Fruit fly (Drosophila melanogaster): ENCODE data around the gene CG10853.

Gene CG10853

dm6 chr3L:3928205-3928942 is 19.3 kb upstream of the CG10853 start:
- TF ChIP-seq vri (GFP tag; optimal IDR thresholded peaks at IDR 0.05), result peak; percentile 92
- peak; percentile 96 for TF ChIP-seq svp (GFP tag)
- TF ChIP-seq CG16779 (tag; optimal IDR thresholded peaks at IDR 0.05), result peak; percentile 16
- peak; percentile 89 for TF ChIP-seq cyc (GFP tag; optimal IDR thresholded peaks at IDR 0.05)
- TF ChIP-seq CG6276 (GFP tag; optimal IDR thresholded peaks at IDR 0.05), result peak; percentile 53
- peak; percentile 91 for TF ChIP-seq Sox102F (GFP tag; optimal IDR thresholded peaks at IDR 0.05)
- TF ChIP-seq CG32006 (GFP tag; optimal IDR thresholded peaks at IDR 0.05), result peak; percentile 75
- peak; percentile 55 for TF ChIP-seq fkh (GFP tag; optimal IDR thresholded peaks at IDR 0.05)
- TF ChIP-seq spab (GFP tag; optimal IDR thresholded peaks at IDR 0.05), result peak; percentile 27
- peak; percentile 90 for TF ChIP-seq Sox14 (GFP tag; optimal IDR thresholded peaks at IDR 0.05)
- peak; percentile 86 for TF ChIP-seq topi (GFP tag; optimal IDR thresholded peaks at IDR 0.05)
- peak; percentile 63 for TF ChIP-seq Blimp-1 (GFP tag; optimal IDR thresholded peaks at IDR 0.05)
- TF ChIP-seq Lpt (GFP tag; optimal IDR thresholded peaks at IDR 0.05), result peak; percentile 53
- peak; percentile 78 for TF ChIP-seq CG15336 (GFP tag; IDR thresholded peaks at IDR 0.05)
- peak; percentile 73 for TF ChIP-seq fd59A (GFP tag; optimal IDR thresholded peaks at IDR 0.05)
- TF ChIP-seq Ets96B (tag; optimal IDR thresholded peaks at IDR 0.05), result peak; percentile 55
- TF ChIP-seq Hr4 (GFP tag; optimal IDR thresholded peaks at IDR 0.05), result peak; percentile 78
- TF ChIP-seq CG10631 (GFP tag; optimal IDR thresholded peaks at IDR 0.05), result peak; percentile 68
- TF ChIP-seq net (GFP tag; optimal IDR thresholded peaks at IDR 0.05), result peak; percentile 80
- peak; percentile 92 for TF ChIP-seq esn (GFP tag; optimal IDR thresholded peaks at IDR 0.05)
- TF ChIP-seq CG10669 (GFP tag; optimal IDR thresholded peaks at IDR 0.05), result peak; percentile 60
- no peak for TF ChIP-seq CG9139 (GFP tag; optimal IDR thresholded peaks at IDR 0.05)
- TF ChIP-seq Hr38 (GFP tag; optimal IDR thresholded peaks at IDR 0.05), result no peak
- peak; percentile 91 for TF ChIP-seq CG34406 (GFP tag; optimal IDR thresholded peaks at IDR 0.05)
- peak; percentile 70 for TF ChIP-seq Gug (GFP tag; IDR thresholded peaks at IDR 0.05)
- peak; percentile 81 for TF ChIP-seq Ets21C (GFP tag; optimal IDR thresholded peaks at IDR 0.05)
- TF ChIP-seq CG7368 (GFP tag; optimal IDR thresholded peaks at IDR 0.05), result peak; percentile 73
- peak; percentile 95 for TF ChIP-seq Hr39 (GFP tag; optimal IDR thresholded peaks at IDR 0.05)
- peak; percentile 51 to 62 for TF ChIP-seq salr (GFP tag; optimal IDR thresholded peaks at IDR 0.05)
- peak; percentile 37; the same call in 1 of the 2 replicates for TF ChIP-seq CG11294 (GFP tag; IDR thresholded peaks at IDR 0.05)
- peak; percentile 29 for TF ChIP-seq CG6808 (GFP tag; optimal IDR thresholded peaks at IDR 0.05)
- no peak for TF ChIP-seq dac (GFP tag; optimal IDR thresholded peaks at IDR 0.05)
- peak; percentile 84 for TF ChIP-seq CG8632 (GFP tag; optimal IDR thresholded peaks at IDR 0.05)
- peak; percentile 74 for TF ChIP-seq Eip75B (GFP tag; optimal IDR thresholded peaks at IDR 0.05)
- TF ChIP-seq pdm3 (GFP tag; optimal IDR thresholded peaks at IDR 0.05), result peak; percentile 88
- TF ChIP-seq CG6792 (GFP tag; optimal IDR thresholded peaks at IDR 0.05), result peak; percentile 85
- TF ChIP-seq lz (GFP tag; optimal IDR thresholded peaks at IDR 0.05), result peak; percentile 85
- peak; percentile 18 for TF ChIP-seq fd85E (GFP tag; optimal IDR thresholded peaks at IDR 0.05)
- TF ChIP-seq dsx (GFP tag; optimal IDR thresholded peaks at IDR 0.05; ENCODE audit: poor library complexity, severe bottlenecking), result peak; percentile 60
- TF ChIP-seq CG11762 (GFP tag; optimal IDR thresholded peaks at IDR 0.05; ENCODE audit: insufficient read depth), result peak; percentile 62
- peak; percentile 80 for TF ChIP-seq eg (GFP tag; IDR thresholded peaks at IDR 0.05)
- peak; percentile 90 for TF ChIP-seq Smox (GFP tag; optimal IDR thresholded peaks at IDR 0.05)
- peak; percentile 82 for TF ChIP-seq CG8119 (GFP tag; IDR thresholded peaks at IDR 0.05)
- peak; percentile 86 for TF ChIP-seq Sox15 (GFP tag; optimal IDR thresholded peaks at IDR 0.05)
- peak; percentile 71 for TF ChIP-seq CG8319 (GFP tag; optimal IDR thresholded peaks at IDR 0.05)
- peak; percentile 69 for TF ChIP-seq Eip93F (GFP tag; optimal IDR thresholded peaks at IDR 0.05)
- TF ChIP-seq CG3919 (GFP tag; optimal IDR thresholded peaks at IDR 0.05), result peak; percentile 80
- no peak for TF ChIP-seq CG6854 (GFP tag; optimal IDR thresholded peaks at IDR 0.05)
- peak; percentile 90 for TF ChIP-seq CG6163 (GFP tag; IDR thresholded peaks at IDR 0.05)
- peak; percentile 93 for TF ChIP-seq Met (GFP tag; optimal IDR thresholded peaks at IDR 0.05)
- peak; percentile 83 for TF ChIP-seq CG11902 (GFP tag; optimal IDR thresholded peaks at IDR 0.05)

Measured in whole organism, prepupa.